Worm (Caenorhabditis elegans) whole organism, young adult: ENCODE data around the gene W03C9.6.
A peak's percentile ranks its signal among the peaks of the same experiment; 100 is the strongest.

ENCODE experiments used
- C06A6.2 ChIP-seq: fragments of 200-800 bp; sonication (Bioruptor generic); conservative IDR thresholded peaks from 2 replicates; pipeline ENCODE4 v1.3.6; 2022; ENCODE audit warnings: missing genetic modification characterization, missing compliant biosample characterization
- bed-2 ChIP-seq: fragments of 200-800 bp; sonication (Bioruptor generic); IDR thresholded peaks from 2 replicates; pipeline ENCODE4 v1.3.6; 2022; ENCODE audit warnings: missing genetic modification reagents, missing genetic modification characterization, missing compliant biosample characterization
- ccch-3 ChIP-seq: fragments of 200-800 bp; sonication (Bioruptor generic); optimal IDR thresholded peaks from 2 replicates; lab custom pipeline; 2018; ENCODE audit warnings: mild to moderate bottlenecking, missing genetic modification characterization, missing compliant biosample characterization
- hrde-1 ChIP-seq: sonication (generic microtip); optimal IDR thresholded peaks from 2 replicates; lab custom pipeline; 2016; ENCODE audit warnings: missing genetic modification characterization, mild to moderate bottlenecking, missing compliant biosample characterization, moderate library complexity, missing genotype, missing genetic modification reagents, borderline replicate concordance
- nfyb-1 ChIP-seq: fragments of 200-800 bp; sonication (Bioruptor generic); IDR thresholded peaks from 2 replicates; pipeline ENCODE4 v1.3.6; 2022; ENCODE audit warnings: missing genetic modification reagents, missing genetic modification characterization, missing compliant biosample characterization
- sdz-38 ChIP-seq: sonication (generic microtip); optimal IDR thresholded peaks from 2 replicates; lab custom pipeline; 2016; ENCODE audit warnings: missing genotype, missing genetic modification characterization, missing compliant biosample characterization

DNA sequence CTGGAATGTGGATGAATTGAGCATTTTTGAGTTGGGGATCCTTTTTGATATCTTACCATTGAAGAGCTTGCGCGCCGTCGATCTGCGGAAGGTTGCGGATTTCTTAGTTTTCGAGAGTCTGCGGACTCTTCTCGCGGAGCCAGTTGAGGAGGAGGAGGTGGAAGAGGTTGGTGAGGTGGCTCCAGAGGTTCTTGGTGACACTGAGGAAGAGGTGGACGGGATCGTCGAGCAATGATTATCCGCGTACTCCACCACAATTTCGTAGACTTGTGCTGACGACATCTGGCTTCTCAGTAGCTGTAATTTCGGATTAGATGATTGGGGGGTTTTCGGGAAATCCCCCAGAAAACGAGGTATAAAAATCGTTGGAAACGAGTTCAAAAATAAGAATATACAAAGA, 23.1 kb downstream of the W03C9.6 start, which contains the start of gene Y17G7B.21:
- peak; percentile 89 for TF ChIP-seq hrde-1 (tag; lab: Kevin White, UChicago)
- TF ChIP-seq sdz-38 (tag; lab: Kevin White, UChicago) = no peak
- TF ChIP-seq bed-2 = no peak
- no peak for TF ChIP-seq C06A6.2 (GFP tag; lab: Robert Waterston, UW)
- TF ChIP-seq ccch-3 (GFP tag; lab: Kevin White, UChicago) = no peak
- no peak for TF ChIP-seq nfyb-1
